Fruit fly (Drosophila melanogaster): ENCODE results near the gene by.

Gene by

DNA sequence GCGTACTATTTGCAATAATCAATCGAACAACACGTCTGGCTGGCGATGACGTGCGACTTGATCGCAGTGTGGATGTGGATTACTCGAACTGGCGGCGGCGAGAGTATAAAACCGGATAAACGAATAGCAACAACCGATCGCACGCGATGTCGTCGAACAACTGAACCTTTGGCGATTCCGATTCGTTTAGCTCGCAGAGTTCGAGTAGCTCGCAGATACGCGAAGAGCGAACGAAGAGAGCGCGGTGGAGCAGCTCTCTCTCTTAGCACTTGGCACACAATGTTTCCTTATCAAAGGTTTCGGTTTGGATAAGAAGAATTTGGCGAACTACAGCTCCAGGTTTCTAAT, 30.4 kb downstream of the by start, which contains the start of gene RhoL (continued):
- peak; percentile 50; the same call in 1 of the 3 replicates for TF ChIP-seq HLH4C (GFP tag; IDR thresholded peaks at IDR 0.05; ENCODE audit: partially characterized antibody)
- TF ChIP-seq corto (GFP tag; optimal IDR thresholded peaks at IDR 0.05), result no peak
- no peak for TF ChIP-seq CG2129 (GFP tag; IDR thresholded peaks at IDR 0.05; ENCODE audit: partially characterized antibody)
- no peak for TF ChIP-seq tio (GFP tag; optimal IDR thresholded peaks at IDR 0.05)
- no peak for TF ChIP-seq stwl (tag; optimal IDR thresholded peaks at IDR 0.05)
- TF ChIP-seq CG10321 (GFP tag; IDR thresholded peaks at IDR 0.05), result no peak
- TF ChIP-seq chn (GFP tag; optimal IDR thresholded peaks at IDR 0.05), result peak; percentile 37
- TF ChIP-seq ap (GFP tag; IDR thresholded peaks at IDR 0.05), result no peak
- no peak for TF ChIP-seq gfzf (GFP tag; optimal IDR thresholded peaks at IDR 0.05)
- TF ChIP-seq CG6765 (GFP tag; optimal IDR thresholded peaks at IDR 0.05), result peak; percentile 32
- TF ChIP-seq tap (tag; optimal IDR thresholded peaks at IDR 0.05), result peak; percentile 48
- TF ChIP-seq Usf (GFP tag; optimal IDR thresholded peaks at IDR 0.05), result no peak
- peak; percentile 39; the same call in 1 of the 3 replicates for TF ChIP-seq Dbx (GFP tag; IDR thresholded peaks at IDR 0.05)
- no peak for TF ChIP-seq btn (GFP tag; optimal IDR thresholded peaks at IDR 0.05)
- no peak for TF ChIP-seq Sox102F (GFP tag; optimal IDR thresholded peaks at IDR 0.05)
- no peak for TF ChIP-seq CG4854 (GFP tag; optimal IDR thresholded peaks at IDR 0.05)
- TF ChIP-seq CG6683 (GFP tag; optimal IDR thresholded peaks at IDR 0.05), result no peak
- TF ChIP-seq CG11093 (GFP tag; IDR thresholded peaks at IDR 0.05), result no peak
- no peak for TF ChIP-seq knrl (GFP tag; IDR thresholded peaks at IDR 0.05; ENCODE audit: partially characterized antibody)
- no peak for TF ChIP-seq hkb (optimal IDR thresholded peaks at IDR 0.05)
- peak; percentile 67; the same call in 1 of the 2 replicates for TF ChIP-seq hkb (GFP tag; IDR thresholded peaks at IDR 0.05)
- TF ChIP-seq Hmr (GFP tag; optimal IDR thresholded peaks at IDR 0.05), result no peak
- TF ChIP-seq sens-2 (GFP tag; IDR thresholded peaks at IDR 0.05), result no peak
- no peak for TF ChIP-seq CG9609 (GFP tag; optimal IDR thresholded peaks at IDR 0.05)
- no peak for TF ChIP-seq CG7357 (GFP tag; IDR thresholded peaks at IDR 0.05)
- TF ChIP-seq disco-r (GFP tag; optimal IDR thresholded peaks at IDR 0.05), result no peak
- no peak for TF ChIP-seq Mes4 (GFP tag; optimal IDR thresholded peaks at IDR 0.05)
- no peak for TF ChIP-seq Bteb2 (GFP tag; optimal IDR thresholded peaks at IDR 0.05)
- no peak for TF ChIP-seq ara (GFP tag; IDR thresholded peaks at IDR 0.05)
- TF ChIP-seq Antp (GFP tag; optimal IDR thresholded peaks at IDR 0.05), result no peak
- TF ChIP-seq Ravus (GFP tag; IDR thresholded peaks at IDR 0.05), result no peak
- TF ChIP-seq pan (optimal IDR thresholded peaks at IDR 0.05), result no peak
- peak in 1 of 2 experiments; percentile 14 for TF ChIP-seq pan (GFP tag; optimal IDR thresholded peaks at IDR 0.05 in 1 of 2, IDR thresholded peaks at IDR 0.05 in 1 of 2)
- no peak for TF ChIP-seq BEAF-32 (GFP tag; optimal IDR thresholded peaks at IDR 0.05)
- TF ChIP-seq aop (GFP tag; IDR thresholded peaks at IDR 0.05), result no peak
- TF ChIP-seq cad (GFP tag; optimal IDR thresholded peaks at IDR 0.05), result no peak
- TF ChIP-seq CG31388 (GFP tag; optimal IDR thresholded peaks at IDR 0.05), result no peak
- TF ChIP-seq CG7745 (tag; optimal IDR thresholded peaks at IDR 0.05), result no peak
- TF ChIP-seq Ssrp (tag; optimal IDR thresholded peaks at IDR 0.05), result no peak
- peak; percentile 33; the same call in 1 of the 2 replicates for TF ChIP-seq onecut (GFP tag; IDR thresholded peaks at IDR 0.05)
- peak in 1 of 3 experiments; percentile 49 for TF ChIP-seq Stat92E (GFP tag; optimal IDR thresholded peaks at IDR 0.05)
- no peak for TF ChIP-seq gcm (GFP tag; optimal IDR thresholded peaks at IDR 0.05)
- peak; percentile 40; the same call in 1 of the 2 replicates for TF ChIP-seq Rfx (GFP tag; IDR thresholded peaks at IDR 0.05)
- no peak; the same call in 1 of the 2 replicates for TF ChIP-seq E2f1 (GFP tag; IDR thresholded peaks at IDR 0.05)
- no peak for TF ChIP-seq mam (GFP tag; optimal IDR thresholded peaks at IDR 0.05)
- no peak for TF ChIP-seq sima (GFP tag; optimal IDR thresholded peaks at IDR 0.05)
- TF ChIP-seq CG1233 (GFP tag; optimal IDR thresholded peaks at IDR 0.05), result no peak
- TF ChIP-seq CG2199 (GFP tag; IDR thresholded peaks at IDR 0.05), result peak; percentile 11; the same call in 1 of the 3 replicates
- TF ChIP-seq gce (GFP tag; IDR thresholded peaks at IDR 0.05), result no peak
- no peak for TF ChIP-seq org-1 (GFP tag; optimal IDR thresholded peaks at IDR 0.05)
- TF ChIP-seq ken (GFP tag; IDR thresholded peaks at IDR 0.05), result no peak
- TF ChIP-seq ATbp (GFP tag; optimal IDR thresholded peaks at IDR 0.05), result no peak
